Worm (Caenorhabditis elegans) whole organism, L1 larva: ENCODE results near the gene T26C12.2.

Experiments
- lin-39 ChIP-seq: fragments of 150-350 bp; optimal IDR thresholded peaks from 2 replicates; lab custom pipeline; 2014; ENCODE audit warnings: missing biosample characterization, missing genetic modification reagents, missing genetic modification characterization
- nhr-19 ChIP-seq: fragments of 200-800 bp; sonication (Bioruptor generic); conservative IDR thresholded peaks from 2 replicates; pipeline ENCODE4 v1.3.6; 2022; ENCODE audit warnings: missing genetic modification characterization, missing compliant biosample characterization
- unc-62 ChIP-seq: fragments of 150-350 bp; optimal IDR thresholded peaks from 2 replicates; lab custom pipeline; 2014; ENCODE audit warnings: missing biosample characterization, missing genetic modification reagents, missing genetic modification characterization

DNA sequence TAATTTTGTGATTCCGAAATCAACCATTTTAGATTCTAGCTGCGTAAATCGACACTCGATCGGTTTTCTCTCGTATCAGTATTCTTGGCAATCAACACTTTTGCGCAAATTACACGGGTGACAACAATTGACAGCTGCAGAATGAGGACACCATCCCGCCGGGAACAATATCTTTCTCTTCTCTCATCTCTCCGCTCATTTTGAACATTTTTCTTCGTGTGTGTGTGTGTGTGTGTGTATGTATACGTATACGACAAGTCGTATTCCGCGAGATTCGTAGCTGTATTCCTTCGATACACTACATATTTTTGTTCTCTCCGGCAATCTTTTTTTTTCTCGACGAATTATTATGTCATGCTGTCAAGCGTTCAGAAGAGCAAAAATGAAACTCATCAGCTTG, 8.7 kb downstream of the T26C12.2 start:
- no peak for TF ChIP-seq unc-62 (GFP tag; lab: Kevin White, UChicago)
- TF ChIP-seq lin-39 (tag; lab: Kevin White, UChicago): no peak
- TF ChIP-seq nhr-19: no peak
